Fruit fly (Drosophila melanogaster) whole organism, pupa: ENCODE data around the gene P58IPK.

Source experiments
- CG4496 ChIP-seq: fragments of 200-800 bp; sonication (Bioruptor generic); IDR thresholded peaks from 3 replicates; pipeline ENCODE4 v1.3.6; 2022; ENCODE audit warnings: missing biosample characterization, missing genetic modification characterization
- gl ChIP-seq: fragments of 200-800 bp; sonication (Bioruptor generic); optimal IDR thresholded peaks from 2 replicates; lab custom pipeline; 2018; ENCODE audit warnings: missing biosample characterization, mild to moderate bottlenecking, missing genetic modification characterization

- TF ChIP-seq CG4496 (GFP tag; lab: Robert Waterston, UW) (no peak), gl (tag; lab: Kevin White, UChicago) (no peak)
Measured at dm6 chr3R:9632110-9632921, 45.6 kb downstream of the P58IPK start.
